Fruit fly (Drosophila melanogaster) whole organism, wandering third instar larva: ENCODE measurements around the gene CG31178.

ENCODE experiments used
- Abd-B ChIP-seq: fragments of >200 bp; optimal IDR thresholded peaks from 2 replicates; lab custom pipeline; 2017; ENCODE audit warnings: missing biosample characterization, missing genetic modification characterization
- Hr78 ChIP-seq: fragments of >200 bp; optimal IDR thresholded peaks from 2 replicates; lab custom pipeline; 2017; ENCODE audit warnings: missing biosample characterization, missing genetic modification characterization
- h ChIP-seq: fragments of 200-800 bp; sonication (Bioruptor generic); optimal IDR thresholded peaks from 3 replicates; lab custom pipeline; 2016; ENCODE audit warnings: missing biosample characterization, mild to moderate bottlenecking, missing genetic modification characterization
- lola ChIP-seq: fragments of >200 bp; optimal IDR thresholded peaks from 2 replicates; lab custom pipeline; 2017; ENCODE audit warnings: missing biosample characterization, missing genetic modification characterization

- TF ChIP-seq Abd-B (GFP tag; lab: Kevin White, UChicago) (no peak), lola (no peak), h (no peak), Hr78 (GFP tag; lab: Kevin White, UChicago) (no peak)
Observed at dm6 chr3R:21864992-21865391, 8.5 kb upstream of the CG31178 start, which contains the start of gene lsn.
